Worm (Caenorhabditis elegans) whole organism, L1 larva: ENCODE results near the gene PDB1.1.

Source experiments
- C04F5.9 ChIP-seq: sonication (generic microtip); optimal IDR thresholded peaks from 2 replicates; lab custom pipeline; 2016; ENCODE audit warnings: missing genetic modification characterization, missing compliant biosample characterization
- C16A3.4 ChIP-seq: fragments of 150-350 bp; optimal IDR thresholded peaks from 2 replicates; lab custom pipeline; 2014; ENCODE audit warnings: missing biosample characterization, missing genetic modification characterization
- C34B4.2 ChIP-seq: sonication (generic microtip); optimal IDR thresholded peaks from 2 replicates; lab custom pipeline; 2017; ENCODE audit warnings: mild to moderate bottlenecking, missing genetic modification characterization, missing compliant biosample characterization
- aha-1 ChIP-seq: fragments of 150-350 bp; optimal IDR thresholded peaks from 2 replicates; lab custom pipeline; 2014; ENCODE audit warnings: missing biosample characterization, missing genetic modification characterization
- alr-1 ChIP-seq: fragments of 200-800 bp; sonication (Bioruptor generic); optimal IDR thresholded peaks from 2 replicates; lab custom pipeline; 2018; ENCODE audit warnings: borderline replicate concordance, mild to moderate bottlenecking, missing genetic modification characterization, missing compliant biosample characterization
- aly-2 ChIP-seq: fragments of 150-350 bp; optimal IDR thresholded peaks from 2 replicates; lab custom pipeline; 2014; ENCODE audit warnings: missing biosample characterization, missing genetic modification characterization
- ama-1 ChIP-seq: fragments of 150-350 bp; optimal IDR thresholded peaks from 2 replicates; lab custom pipeline; 2014
- blmp-1 ChIP-seq: fragments of 150-350 bp; optimal IDR thresholded peaks from 2 replicates; lab custom pipeline; 2014; ENCODE audit warnings: missing biosample characterization, missing genetic modification characterization
- ceh-8 ChIP-seq: fragments of 200-800 bp; sonication (Bioruptor generic); optimal IDR thresholded peaks from 2 replicates; lab custom pipeline; 2018; ENCODE audit warnings: mild to moderate bottlenecking, missing genetic modification characterization, moderate library complexity, missing compliant biosample characterization
- ceh-82 ChIP-seq, 3 experiments: fragments of 150-350 bp in 1 of 3; sonication (generic microtip) in 2 of 3; optimal IDR thresholded peaks; 2 replicates each; lab custom pipeline; 2014 to 2017; ENCODE audit warnings: missing biosample characterization in 3 of 3, missing genetic modification characterization in 3 of 3
- ceh-88 ChIP-seq: fragments of 200-800 bp; sonication (Bioruptor generic); IDR thresholded peaks from 2 replicates; pipeline ENCODE4 v1.3.6; 2022; ENCODE audit warnings: missing genetic modification characterization, missing compliant biosample characterization
- ceh-90 ChIP-seq: sonication (generic microtip); optimal IDR thresholded peaks from 2 replicates; lab custom pipeline; 2016; ENCODE audit warnings: missing genetic modification characterization, missing compliant biosample characterization
- efl-1 ChIP-seq, 4 experiments: fragments of 150-350 bp; optimal IDR thresholded peaks in 3 of 4; peaks in 1 of 4; 1 replicate in 1 of 4; 2 replicates in 3 of 4; lab custom pipeline; 2014; ENCODE audit warnings: missing biosample characterization in 2 of 4, missing genetic modification characterization in 2 of 4, missing genetic modification reagents in 2 of 4
- egl-13 ChIP-seq: sonication (generic microtip); optimal IDR thresholded peaks from 2 replicates; lab custom pipeline; 2016; ENCODE audit warnings: missing genotype, missing genetic modification reagents, missing genetic modification characterization, missing compliant biosample characterization
- egl-27 ChIP-seq, 2 experiments: fragments of 150-350 bp in 1 of 2; sonication (generic microtip); optimal IDR thresholded peaks; 3 replicates each; lab custom pipeline; 2017 to 2018; ENCODE audit warnings: missing biosample characterization in 2 of 2, missing genetic modification characterization in 2 of 2, missing genetic modification reagents in 2 of 2
- elt-3 ChIP-seq, 6 experiments: fragments of 150-350 bp in 1 of 6; sonication (generic microtip); optimal IDR thresholded peaks; 2 replicates each; lab custom pipeline; 2017 to 2018; ENCODE audit warnings: missing biosample characterization in 6 of 6, missing genetic modification characterization in 6 of 6, inconsistent platforms in 1 of 6
- ets-5 ChIP-seq: fragments of 200-800 bp; sonication (Bioruptor generic); IDR thresholded peaks from 2 replicates; pipeline ENCODE4 v1.3.6; 2022; ENCODE audit warnings: missing genetic modification characterization, missing compliant biosample characterization
- fkh-10 ChIP-seq: sonication (generic microtip); optimal IDR thresholded peaks from 2 replicates; lab custom pipeline; 2017; ENCODE audit warnings: missing biosample characterization, missing genetic modification reagents, missing genetic modification characterization
- fkh-4 ChIP-seq: sonication (generic microtip); optimal IDR thresholded peaks from 2 replicates; lab custom pipeline; 2016; ENCODE audit warnings: missing compliant biosample characterization, missing genetic modification characterization, borderline replicate concordance
- grh-1 ChIP-seq: fragments of 200-800 bp; sonication (Bioruptor generic); IDR thresholded peaks from 2 replicates; pipeline ENCODE4 v1.3.6; 2022; ENCODE audit warnings: missing genetic modification reagents, missing genetic modification characterization, missing compliant biosample characterization
- hlh-17 ChIP-seq: fragments of 200-800 bp; sonication (Bioruptor generic); optimal IDR thresholded peaks from 2 replicates; lab custom pipeline; 2018; ENCODE audit warnings: missing genetic modification characterization, mild to moderate bottlenecking, missing compliant biosample characterization, moderate library complexity, borderline replicate concordance
- hlh-4 ChIP-seq: sonication (generic microtip); optimal IDR thresholded peaks from 2 replicates; lab custom pipeline; 2016; ENCODE audit warnings: mild to moderate bottlenecking, missing genetic modification characterization, missing compliant biosample characterization
- irx-1 ChIP-seq: sonication (generic microtip); optimal IDR thresholded peaks from 2 replicates; lab custom pipeline; 2016; ENCODE audit warnings: missing genetic modification characterization, missing compliant biosample characterization
- isw-1 ChIP-seq: fragments of 200-800 bp; sonication (Bioruptor generic); IDR thresholded peaks from 2 replicates; pipeline ENCODE4 v1.3.6; 2022; ENCODE audit warnings: missing genetic modification characterization, missing compliant biosample characterization
- jun-1 ChIP-seq: fragments of 150-350 bp; optimal IDR thresholded peaks from 2 replicates; lab custom pipeline; 2014; ENCODE audit warnings: missing biosample characterization, missing genetic modification reagents, missing genetic modification characterization
- lin-14 ChIP-seq: fragments of 200-800 bp; sonication (Bioruptor generic); optimal IDR thresholded peaks from 2 replicates; lab custom pipeline; 2018; ENCODE audit warnings: mild to moderate bottlenecking, missing genetic modification characterization, moderate library complexity, missing compliant biosample characterization
- lsy-2 ChIP-seq, 2 experiments: fragments of 150-350 bp; optimal IDR thresholded peaks; 2 replicates each; lab custom pipeline; 2014; ENCODE audit warnings: missing biosample characterization in 2 of 2, missing genetic modification characterization in 2 of 2
- mab-9 ChIP-seq: fragments of 200-800 bp; sonication (Bioruptor generic); IDR thresholded peaks from 2 replicates; pipeline ENCODE4 v1.3.6; 2022; ENCODE audit warnings: missing genetic modification reagents, missing genetic modification characterization, missing compliant biosample characterization
- mdl-1 ChIP-seq, 2 experiments: fragments of 150-350 bp; optimal IDR thresholded peaks; 2 replicates each; lab custom pipeline; 2014 to 2017; ENCODE audit warnings: missing biosample characterization in 2 of 2, missing genetic modification characterization in 2 of 2, inconsistent platforms in 1 of 2
- mep-1 ChIP-seq: fragments of 150-350 bp; optimal IDR thresholded peaks from 2 replicates; lab custom pipeline; 2014; ENCODE audit warnings: missing biosample characterization, missing genetic modification characterization
- nhr-11 ChIP-seq: fragments of 150-350 bp; optimal IDR thresholded peaks from 2 replicates; lab custom pipeline; 2014; ENCODE audit warnings: missing biosample characterization, missing genetic modification characterization
- nhr-19 ChIP-seq: fragments of 200-800 bp; sonication (Bioruptor generic); conservative IDR thresholded peaks from 2 replicates; pipeline ENCODE4 v1.3.6; 2022; ENCODE audit warnings: missing genetic modification characterization, missing compliant biosample characterization
- nhr-20 ChIP-seq: sonication (generic microtip); optimal IDR thresholded peaks from 2 replicates; lab custom pipeline; 2016; ENCODE audit warnings: mild to moderate bottlenecking, missing genetic modification characterization, missing compliant biosample characterization
- nhr-237 ChIP-seq: fragments of 150-350 bp; optimal IDR thresholded peaks from 2 replicates; lab custom pipeline; 2014; ENCODE audit warnings: missing biosample characterization, missing genetic modification characterization
- nhr-28 ChIP-seq: fragments of 150-350 bp; optimal IDR thresholded peaks from 2 replicates; lab custom pipeline; 2014; ENCODE audit warnings: missing biosample characterization, missing genetic modification characterization
- nhr-71 ChIP-seq: sonication (generic microtip); optimal IDR thresholded peaks from 2 replicates; lab custom pipeline; 2016; ENCODE audit warnings: mild to moderate bottlenecking, missing genetic modification characterization, moderate library complexity, missing compliant biosample characterization
- nhr-76 ChIP-seq: sonication (generic microtip); optimal IDR thresholded peaks from 2 replicates; lab custom pipeline; 2017; ENCODE audit warnings: missing biosample characterization, missing genetic modification characterization
- nhr-85 ChIP-seq: sonication (generic microtip); peaks from one replicate; lab custom pipeline; 2016; ENCODE audit warnings: missing genetic modification characterization, inconsistent platforms, missing compliant biosample characterization
- nhr-90 ChIP-seq: sonication (generic microtip); optimal IDR thresholded peaks from 2 replicates; lab custom pipeline; 2016; ENCODE audit warnings: mild to moderate bottlenecking, missing genetic modification characterization, missing compliant biosample characterization; ENCODE audit not compliant: poor library complexity
- pag-3 ChIP-seq: sonication (generic microtip); optimal IDR thresholded peaks from 2 replicates; lab custom pipeline; 2017; ENCODE audit warnings: missing genetic modification characterization, mild to moderate bottlenecking, missing compliant biosample characterization, antibody characterized with exemption, borderline replicate concordance; ENCODE audit not compliant: insufficient read depth
- pqm-1 ChIP-seq: sonication (generic microtip); optimal IDR thresholded peaks from 3 replicates; lab custom pipeline; 2017; ENCODE audit warnings: missing biosample characterization, missing genetic modification characterization
- skn-1 ChIP-seq: fragments of 150-350 bp; optimal IDR thresholded peaks from 2 replicates; lab custom pipeline; 2014; ENCODE audit warnings: missing biosample characterization, missing genetic modification characterization
- snpc-4 ChIP-seq: fragments of 150-350 bp; optimal IDR thresholded peaks from 2 replicates; lab custom pipeline; 2014; ENCODE audit warnings: missing biosample characterization, missing genetic modification characterization
- snu-23 ChIP-seq: sonication (generic microtip); optimal IDR thresholded peaks from 2 replicates; lab custom pipeline; 2016; ENCODE audit warnings: missing genetic modification characterization, missing compliant biosample characterization
- sox-4 ChIP-seq: sonication (generic microtip); optimal IDR thresholded peaks from 2 replicates; lab custom pipeline; 2016; ENCODE audit warnings: missing genetic modification characterization, missing compliant biosample characterization
- sptf-1 ChIP-seq: fragments of 150-350 bp; optimal IDR thresholded peaks from 2 replicates; lab custom pipeline; 2014; ENCODE audit warnings: missing biosample characterization, missing genetic modification characterization
- tbx-2 ChIP-seq: sonication (generic microtip); optimal IDR thresholded peaks from 2 replicates; lab custom pipeline; 2016; ENCODE audit warnings: missing genetic modification characterization, missing compliant biosample characterization
- unc-130 ChIP-seq: fragments of 150-350 bp; optimal IDR thresholded peaks from 2 replicates; lab custom pipeline; 2017; ENCODE audit warnings: missing biosample characterization, missing genetic modification characterization, inconsistent platforms
- unc-30 ChIP-seq: sonication (generic microtip); optimal IDR thresholded peaks from 2 replicates; lab custom pipeline; 2017; ENCODE audit warnings: missing biosample characterization, missing genetic modification characterization
- unc-86 ChIP-seq: sonication (generic microtip); optimal IDR thresholded peaks from 2 replicates; lab custom pipeline; 2016; ENCODE audit warnings: missing genetic modification characterization, missing compliant biosample characterization
- unc-98 ChIP-seq: fragments of 200-800 bp; sonication (Bioruptor generic); IDR thresholded peaks from 2 replicates; pipeline ENCODE4 v1.3.6; 2022; ENCODE audit warnings: missing genetic modification characterization, missing compliant biosample characterization
- xbp-1 ChIP-seq: sonication (generic microtip); optimal IDR thresholded peaks from 2 replicates; lab custom pipeline; 2016; ENCODE audit warnings: missing genetic modification characterization, missing compliant biosample characterization
- zag-1 ChIP-seq: fragments of 150-350 bp; optimal IDR thresholded peaks from 2 replicates; lab custom pipeline; 2014; ENCODE audit warnings: missing biosample characterization, missing genetic modification characterization
- ztf-11 ChIP-seq, 2 experiments: sonication (generic microtip); optimal IDR thresholded peaks; 2 replicates each; lab custom pipeline; 2016 to 2017; ENCODE audit warnings: missing genetic modification characterization in 2 of 2, missing biosample characterization in 1 of 2, missing compliant biosample characterization in 1 of 2

The PDB1.1 gene

DNA sequence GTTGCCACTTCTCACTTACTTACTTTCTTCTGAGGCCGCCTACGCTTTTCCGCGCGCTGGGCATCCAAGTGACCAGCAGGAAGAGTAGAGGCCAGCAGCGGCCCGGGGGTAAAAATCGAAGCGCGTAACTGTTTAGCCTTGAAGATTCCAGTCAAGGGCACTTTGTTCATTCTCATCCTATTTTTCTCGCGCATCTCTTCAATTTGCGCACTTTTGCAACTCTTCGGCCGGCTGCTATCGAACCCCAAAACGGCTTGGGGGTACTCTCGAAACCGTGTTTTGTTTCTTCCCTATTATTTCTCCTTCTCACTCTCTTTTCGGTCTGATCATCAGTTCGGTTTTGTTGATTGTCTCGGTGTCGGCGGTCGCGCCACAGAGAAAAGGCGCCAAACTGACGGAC is 27.7 kb upstream of the PDB1.1 start:
- no peak for TF ChIP-seq sox-4
- no peak for TF ChIP-seq C16A3.4 (tag; lab: Kevin White, UChicago)
- TF ChIP-seq snpc-4 (tag; lab: Kevin White, UChicago): no peak
- no peak for TF ChIP-seq ceh-90 (tag; lab: Kevin White, UChicago)
- TF ChIP-seq fkh-4 (tag; lab: Kevin White, UChicago): no peak
- no peak for TF ChIP-seq ceh-88 (GFP tag; lab: Robert Waterston, UW)
- no peak for TF ChIP-seq isw-1 (GFP tag; lab: Robert Waterston, UW)
- no peak for TF ChIP-seq irx-1
- no peak for TF ChIP-seq nhr-19
- peak; percentile 54 for TF ChIP-seq nhr-20
- peak; percentile 2 for TF ChIP-seq skn-1 (tag; lab: Kevin White, UChicago)
- no peak for TF ChIP-seq nhr-237 (tag; lab: Kevin White, UChicago)
- peak; percentile 6 for TF ChIP-seq nhr-90
- peak in 1 of 6 experiments; percentile 12 for TF ChIP-seq elt-3 (tag; optimal IDR thresholded peaks at IDR 0.05; lab: Kevin White, UChicago)
- TF ChIP-seq C34B4.2: no peak
- no peak for TF ChIP-seq fkh-10 (GFP tag; lab: Kevin White, UChicago)
- no peak for TF ChIP-seq unc-30
- no peak for TF ChIP-seq nhr-76
- peak; percentile 56 for TF ChIP-seq nhr-71 (tag; lab: Kevin White, UChicago)
- TF ChIP-seq sptf-1 (tag; lab: Kevin White, UChicago): no peak
- no peak for TF ChIP-seq unc-130 (tag; lab: Kevin White, UChicago)
- TF ChIP-seq tbx-2 (tag; lab: Kevin White, UChicago): no peak
- no peak for TF ChIP-seq hlh-17 (GFP tag; lab: Kevin White, UChicago)
- TF ChIP-seq ceh-8 (GFP tag; lab: Kevin White, UChicago): no peak
- no peak for TF ChIP-seq xbp-1 (tag; lab: Kevin White, UChicago)
- TF ChIP-seq mab-9 (GFP tag; lab: Robert Waterston, UW): no peak
- TF ChIP-seq pag-3 (tag; lab: Kevin White, UChicago): no peak
- peak; percentile 65 for TF ChIP-seq lin-14 (GFP tag; lab: Kevin White, UChicago)
- no peak for TF ChIP-seq alr-1 (tag; lab: Kevin White, UChicago)
- TF ChIP-seq mdl-1 (tag; optimal IDR thresholded peaks at IDR 0.05; lab: Kevin White, UChicago): no peak
- no peak for TF ChIP-seq nhr-28 (tag; lab: Kevin White, UChicago)
- no peak for TF ChIP-seq C04F5.9 (tag; lab: Kevin White, UChicago)
- TF ChIP-seq zag-1 (tag; lab: Kevin White, UChicago): no peak
- TF ChIP-seq unc-86 (tag; lab: Kevin White, UChicago): no peak
- no peak for TF ChIP-seq ama-1 (lab: Kevin White, UChicago)
- no peak for TF ChIP-seq grh-1 (GFP tag; lab: Robert Waterston, UW)
- TF ChIP-seq snu-23 (GFP tag; lab: Kevin White, UChicago): peak; percentile 23
- no peak for TF ChIP-seq unc-98
- TF ChIP-seq aha-1 (tag; lab: Kevin White, UChicago): no peak
- no peak for TF ChIP-seq hlh-4 (tag; lab: Kevin White, UChicago)
- peak; percentile 39 for TF ChIP-seq mep-1 (tag; lab: Kevin White, UChicago)
- TF ChIP-seq ets-5 (GFP tag; lab: Robert Waterston, UW): no peak
- no peak for TF ChIP-seq pqm-1
- no peak for TF ChIP-seq egl-27 (tag; optimal IDR thresholded peaks at IDR 0.05; lab: Kevin White, UChicago)
- no peak for TF ChIP-seq nhr-11 (tag; lab: Kevin White, UChicago)
- TF ChIP-seq blmp-1 (tag; lab: Kevin White, UChicago): peak; percentile 68
- TF ChIP-seq aly-2: no peak
- TF ChIP-seq nhr-85 (tag; lab: Kevin White, UChicago): peak; percentile 88
- TF ChIP-seq ztf-11 (tag; optimal IDR thresholded peaks at IDR 0.05; lab: Kevin White, UChicago): no peak
- TF ChIP-seq jun-1 (tag; lab: Kevin White, UChicago): no peak
- TF ChIP-seq ceh-82 (tag; optimal IDR thresholded peaks at IDR 0.05; lab: Kevin White, UChicago): no peak
- TF ChIP-seq egl-13 (tag; lab: Kevin White, UChicago): no peak
- no peak for TF ChIP-seq lsy-2 (tag; optimal IDR thresholded peaks at IDR 0.05; lab: Kevin White, UChicago)
- no peak for TF ChIP-seq efl-1 (optimal IDR thresholded peaks at IDR 0.05; lab: Kevin White, UChicago)
- TF ChIP-seq efl-1 (GFP tag; optimal IDR thresholded peaks at IDR 0.05 in 1 of 2; lab: Kevin White, UChicago): no peak
